Worm (Caenorhabditis elegans) whole organism, L1 larva: Measurements from ENCODE around the gene cam-1.

Experiments
- ceh-82 ChIP-seq, 3 experiments: fragments of 150-350 bp in 1 of 3; sonication (generic microtip) in 2 of 3; optimal IDR thresholded peaks; 2 replicates each; lab custom pipeline; 2014 to 2017; ENCODE audit warnings: missing biosample characterization in 3 of 3, missing genetic modification characterization in 3 of 3
- fkh-4 ChIP-seq: sonication (generic microtip); optimal IDR thresholded peaks from 2 replicates; lab custom pipeline; 2016; ENCODE audit warnings: missing compliant biosample characterization, missing genetic modification characterization, borderline replicate concordance
- jun-1 ChIP-seq: fragments of 150-350 bp; optimal IDR thresholded peaks from 2 replicates; lab custom pipeline; 2014; ENCODE audit warnings: missing biosample characterization, missing genetic modification reagents, missing genetic modification characterization
- lin-39 ChIP-seq: fragments of 150-350 bp; optimal IDR thresholded peaks from 2 replicates; lab custom pipeline; 2014; ENCODE audit warnings: missing biosample characterization, missing genetic modification reagents, missing genetic modification characterization
- lsy-2 ChIP-seq, 2 experiments: fragments of 150-350 bp; optimal IDR thresholded peaks; 2 replicates each; lab custom pipeline; 2014; ENCODE audit warnings: missing biosample characterization in 2 of 2, missing genetic modification characterization in 2 of 2
- mep-1 ChIP-seq: fragments of 150-350 bp; optimal IDR thresholded peaks from 2 replicates; lab custom pipeline; 2014; ENCODE audit warnings: missing biosample characterization, missing genetic modification characterization
- nhr-237 ChIP-seq: fragments of 150-350 bp; optimal IDR thresholded peaks from 2 replicates; lab custom pipeline; 2014; ENCODE audit warnings: missing biosample characterization, missing genetic modification characterization
- nhr-90 ChIP-seq: sonication (generic microtip); optimal IDR thresholded peaks from 2 replicates; lab custom pipeline; 2016; ENCODE audit warnings: mild to moderate bottlenecking, missing genetic modification characterization, missing compliant biosample characterization; ENCODE audit not compliant: poor library complexity
- pqm-1 ChIP-seq: sonication (generic microtip); optimal IDR thresholded peaks from 3 replicates; lab custom pipeline; 2017; ENCODE audit warnings: missing biosample characterization, missing genetic modification characterization
- rnt-1 ChIP-seq: sonication (generic microtip); optimal IDR thresholded peaks from 2 replicates; lab custom pipeline; 2016; ENCODE audit warnings: mild to moderate bottlenecking, missing genetic modification characterization, moderate library complexity, missing compliant biosample characterization
- tbx-2 ChIP-seq: sonication (generic microtip); optimal IDR thresholded peaks from 2 replicates; lab custom pipeline; 2016; ENCODE audit warnings: missing genetic modification characterization, missing compliant biosample characterization
- unc-62 ChIP-seq: fragments of 150-350 bp; optimal IDR thresholded peaks from 2 replicates; lab custom pipeline; 2014; ENCODE audit warnings: missing biosample characterization, missing genetic modification reagents, missing genetic modification characterization
- zag-1 ChIP-seq: fragments of 150-350 bp; optimal IDR thresholded peaks from 2 replicates; lab custom pipeline; 2014; ENCODE audit warnings: missing biosample characterization, missing genetic modification characterization
- ztf-11 ChIP-seq, 2 experiments: sonication (generic microtip); optimal IDR thresholded peaks; 2 replicates each; lab custom pipeline; 2016 to 2017; ENCODE audit warnings: missing genetic modification characterization in 2 of 2, missing biosample characterization in 1 of 2, missing compliant biosample characterization in 1 of 2

- TF ChIP-seq mep-1 (tag; lab: Kevin White, UChicago) (no peak), nhr-237 (tag; lab: Kevin White, UChicago) (no peak), lsy-2 (tag; optimal IDR thresholded peaks at IDR 0.05; lab: Kevin White, UChicago) (peak; percentile 26 to 53), ztf-11 (tag; optimal IDR thresholded peaks at IDR 0.05; lab: Kevin White, UChicago) (no peak), pqm-1 (no peak), rnt-1 (no peak), ceh-82 (tag; optimal IDR thresholded peaks at IDR 0.05; lab: Kevin White, UChicago) (no peak), zag-1 (no peak), fkh-4 (tag; lab: Kevin White, UChicago) (no peak), unc-62 (GFP tag; lab: Kevin White, UChicago) (no peak), nhr-90 (tag; lab: Kevin White, UChicago) (no peak), jun-1 (tag; lab: Kevin White, UChicago) (no peak), lin-39 (tag; lab: Kevin White, UChicago) (no peak), tbx-2 (no peak)
Observed at ce11 chrII:9352669-9353068, 42.6 kb upstream of the cam-1 start, which contains the start of the genes sdhb-1 and cup-15.
